Worm (Caenorhabditis elegans) whole organism, late embryonic: ENCODE data around the gene nhr-16.
A peak's percentile ranks its signal among the peaks of the same experiment; 100 is the strongest.

ENCODE experiments used
- C08G9.2 ChIP-seq: sonication (generic microtip); optimal IDR thresholded peaks from 2 replicates; lab custom pipeline; 2016; ENCODE audit warnings: mild to moderate bottlenecking, missing genetic modification characterization, moderate library complexity, missing compliant biosample characterization
- C38D4.7 ChIP-seq: fragments of 200-800 bp; sonication (Bioruptor generic); optimal IDR thresholded peaks from 2 replicates; lab custom pipeline; 2018; ENCODE audit warnings: mild to moderate bottlenecking, missing genetic modification characterization, moderate library complexity, missing compliant biosample characterization
- T23F11.4 ChIP-seq: fragments of 200-800 bp; sonication (Bioruptor generic); optimal IDR thresholded peaks from 2 replicates; lab custom pipeline; 2018; ENCODE audit warnings: mild to moderate bottlenecking, missing genetic modification characterization, missing compliant biosample characterization
- ahr-1 ChIP-seq: sonication (generic microtip); optimal IDR thresholded peaks from 2 replicates; lab custom pipeline; 2016; ENCODE audit warnings: missing genetic modification characterization, missing compliant biosample characterization
- ceh-19 ChIP-seq: fragments of 200-800 bp; sonication (Bioruptor generic); optimal IDR thresholded peaks from 2 replicates; lab custom pipeline; 2018; ENCODE audit warnings: mild to moderate bottlenecking, missing genetic modification characterization, missing compliant biosample characterization
- ceh-2 ChIP-seq: sonication (generic microtip); optimal IDR thresholded peaks from 2 replicates; lab custom pipeline; 2016; ENCODE audit warnings: missing genotype, missing genetic modification characterization, missing compliant biosample characterization
- ceh-22 ChIP-seq: sonication (generic microtip); optimal IDR thresholded peaks from 2 replicates; lab custom pipeline; 2017; ENCODE audit warnings: missing biosample characterization, missing genetic modification characterization
- ceh-24 ChIP-seq: sonication (generic microtip); optimal IDR thresholded peaks from 2 replicates; lab custom pipeline; 2016; ENCODE audit warnings: mild to moderate bottlenecking, missing genetic modification characterization, missing compliant biosample characterization
- ceh-31 ChIP-seq: sonication (generic microtip); optimal IDR thresholded peaks from 2 replicates; lab custom pipeline; 2016; ENCODE audit warnings: missing genetic modification characterization, missing compliant biosample characterization
- ceh-45 ChIP-seq: fragments of 200-800 bp; sonication (Bioruptor generic); IDR thresholded peaks from 2 replicates; pipeline ENCODE4 v1.3.6; 2022; ENCODE audit warnings: missing genetic modification reagents, missing genetic modification characterization, missing compliant biosample characterization
- ceh-6 ChIP-seq: fragments of 200-800 bp; sonication (Bioruptor generic); optimal IDR thresholded peaks from 2 replicates; lab custom pipeline; 2018; ENCODE audit warnings: mild to moderate bottlenecking, missing genetic modification characterization, missing compliant biosample characterization
- dmd-4 ChIP-seq: sonication (generic microtip); optimal IDR thresholded peaks from 2 replicates; lab custom pipeline; 2016; ENCODE audit warnings: borderline replicate concordance, missing genetic modification characterization, missing compliant biosample characterization
- elt-2 ChIP-seq: sonication (generic microtip); optimal IDR thresholded peaks from 2 replicates; lab custom pipeline; 2016; ENCODE audit warnings: missing genetic modification reagents, missing genetic modification characterization, missing compliant biosample characterization
- elt-4 ChIP-seq: sonication (generic microtip); optimal IDR thresholded peaks from 2 replicates; lab custom pipeline; 2016; ENCODE audit warnings: missing genetic modification characterization, missing compliant biosample characterization
- ets-4 ChIP-seq: sonication (generic microtip); optimal IDR thresholded peaks from 2 replicates; lab custom pipeline; 2016; ENCODE audit warnings: missing genetic modification characterization, missing compliant biosample characterization
- fkh-6 ChIP-seq: sonication (generic microtip); optimal IDR thresholded peaks from 2 replicates; lab custom pipeline; 2016; ENCODE audit warnings: missing genetic modification characterization, missing compliant biosample characterization
- gmeb-2 ChIP-seq: sonication (generic microtip); optimal IDR thresholded peaks from 2 replicates; lab custom pipeline; 2016; ENCODE audit warnings: missing genetic modification characterization, inconsistent platforms, missing compliant biosample characterization
- hlh-15 ChIP-seq: sonication (generic microtip); optimal IDR thresholded peaks from 2 replicates; lab custom pipeline; 2016; ENCODE audit warnings: missing genetic modification characterization, missing compliant biosample characterization
- hlh-6 ChIP-seq: sonication (generic microtip); optimal IDR thresholded peaks from 2 replicates; lab custom pipeline; 2016; ENCODE audit warnings: missing genotype, missing genetic modification characterization, missing compliant biosample characterization
- lin-11 ChIP-seq: fragments of 200-800 bp; sonication (Bioruptor generic); optimal IDR thresholded peaks from 2 replicates; lab custom pipeline; 2018; ENCODE audit warnings: mild to moderate bottlenecking, missing genetic modification characterization, missing compliant biosample characterization
- madf-2 ChIP-seq: sonication (generic microtip); optimal IDR thresholded peaks from 2 replicates; lab custom pipeline; 2017; ENCODE audit warnings: missing genetic modification characterization, missing compliant biosample characterization
- nfya-1 ChIP-seq: sonication (generic microtip); optimal IDR thresholded peaks from 2 replicates; lab custom pipeline; 2017; ENCODE audit warnings: missing genetic modification characterization, mild to moderate bottlenecking, missing compliant biosample characterization, antibody characterized with exemption, moderate library complexity
- nhr-11 ChIP-seq: fragments of 150-350 bp; optimal IDR thresholded peaks from 2 replicates; lab custom pipeline; 2014; ENCODE audit warnings: missing biosample characterization, missing genetic modification characterization
- nhr-232 ChIP-seq: sonication (generic microtip); optimal IDR thresholded peaks from 2 replicates; lab custom pipeline; 2016; ENCODE audit warnings: missing genetic modification characterization, missing compliant biosample characterization
- pat-9 ChIP-seq: fragments of 200-800 bp; sonication (Bioruptor generic); optimal IDR thresholded peaks from 2 replicates; lab custom pipeline; 2018; ENCODE audit warnings: mild to moderate bottlenecking, missing genetic modification characterization, moderate library complexity, missing compliant biosample characterization
- pax-1 ChIP-seq: fragments of 150-350 bp; optimal IDR thresholded peaks from 2 replicates; lab custom pipeline; 2014; ENCODE audit warnings: missing biosample characterization, missing genetic modification characterization
- pqm-1 ChIP-seq: sonication (generic microtip); optimal IDR thresholded peaks from 2 replicates; lab custom pipeline; 2016; ENCODE audit warnings: missing genetic modification characterization, missing compliant biosample characterization
- rnt-1 ChIP-seq: sonication (generic microtip); optimal IDR thresholded peaks from 2 replicates; lab custom pipeline; 2016; ENCODE audit warnings: missing genetic modification characterization, missing compliant biosample characterization
- sox-4 ChIP-seq: sonication (generic microtip); optimal IDR thresholded peaks from 2 replicates; lab custom pipeline; 2017; ENCODE audit warnings: mild to moderate bottlenecking, missing genetic modification characterization, inconsistent platforms, missing compliant biosample characterization
- syd-9 ChIP-seq: sonication (generic microtip); optimal IDR thresholded peaks from 2 replicates; lab custom pipeline; 2016; ENCODE audit warnings: mild to moderate bottlenecking, missing genetic modification characterization, moderate library complexity, missing compliant biosample characterization
- unc-3 ChIP-seq, 2 experiments: fragments of 200-800 bp in 1 of 2; sonication (Bioruptor generic) in 1 of 2; sonication (generic microtip) in 1 of 2; conservative IDR thresholded peaks in 1 of 2; optimal IDR thresholded peaks in 1 of 2; 2 replicates each; pipeline versions ENCODE4 v1.3.6 to Lab custom; 2016 to 2022; ENCODE audit warnings: missing compliant biosample characterization in 2 of 2, missing genetic modification characterization in 2 of 2, missing genetic modification reagents in 1 of 2
- unc-42 ChIP-seq: sonication (generic microtip); optimal IDR thresholded peaks from 2 replicates; lab custom pipeline; 2016; ENCODE audit warnings: missing genotype, missing genetic modification characterization, missing compliant biosample characterization
- unc-55 ChIP-seq: sonication (generic microtip); optimal IDR thresholded peaks from 2 replicates; lab custom pipeline; 2017; ENCODE audit warnings: missing biosample characterization, missing genetic modification reagents, missing genetic modification characterization
- unc-86 ChIP-seq: sonication (generic microtip); optimal IDR thresholded peaks from 2 replicates; lab custom pipeline; 2016; ENCODE audit warnings: missing genetic modification characterization, missing compliant biosample characterization

nhr-16 gene

DNA sequence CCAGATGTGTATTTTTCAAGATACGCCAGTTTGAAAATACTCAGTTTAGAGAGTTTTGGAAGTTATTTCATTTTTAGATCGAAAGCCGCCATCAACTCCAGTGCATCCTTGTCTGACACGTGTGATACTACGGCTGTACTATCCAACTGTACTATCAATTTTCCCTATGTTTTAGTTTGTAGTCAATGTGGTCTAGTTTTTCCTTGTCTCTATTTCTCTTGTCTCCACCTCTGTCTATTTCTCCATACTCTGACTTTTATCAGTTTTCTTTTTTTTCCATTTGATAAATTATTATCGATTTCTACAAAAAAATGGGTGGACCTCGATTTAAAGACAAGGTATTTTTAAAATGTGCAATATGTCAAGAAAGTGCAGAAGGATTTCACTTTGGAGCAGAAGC lies at the start of gene nhr-16:
nhr-16 (plus strand) TSS at position 205 of the 400 bp plus-strand sequence.
- TF ChIP-seq elt-2 (tag; lab: Kevin White, UChicago): peak; percentile 43
- TF ChIP-seq lin-11 (tag; lab: Kevin White, UChicago): no peak

DNA sequence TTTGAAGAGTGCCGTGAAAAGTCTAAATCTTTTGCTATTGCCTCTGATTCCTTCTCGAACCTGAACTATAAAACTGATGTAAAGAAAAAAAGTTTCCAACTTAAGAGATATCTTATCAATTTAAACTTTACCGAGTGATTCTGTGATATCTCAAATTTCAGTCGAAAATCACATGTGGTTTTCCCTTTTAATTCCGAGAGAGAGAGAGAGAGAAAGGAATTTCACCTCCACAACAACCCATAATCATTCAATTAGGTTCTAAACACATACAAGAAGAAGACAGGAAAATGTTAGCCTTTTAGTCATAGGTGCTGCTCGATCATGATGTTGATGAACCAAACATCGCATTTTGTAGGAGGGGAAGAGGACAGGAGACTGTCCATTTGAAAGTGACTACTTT lies 47.5 kb upstream of the nhr-16 start:
- TF ChIP-seq pat-9 (tag; lab: Kevin White, UChicago) (no peak), pqm-1 (tag; lab: Kevin White, UChicago) (no peak), madf-2 (tag; lab: Kevin White, UChicago) (no peak), elt-2 (tag; lab: Kevin White, UChicago) (no peak), C08G9.2 (tag; lab: Kevin White, UChicago) (no peak), C38D4.7 (GFP tag; lab: Kevin White, UChicago) (no peak), ceh-2 (tag; lab: Kevin White, UChicago) (no peak), unc-42 (no peak), unc-3 (GFP tag; conservative IDR thresholded peaks at IDR 0.05; lab: Robert Waterston, UW) (no peak), unc-3 (tag; optimal IDR thresholded peaks at IDR 0.05; lab: Kevin White, UChicago) (no peak), pax-1 (tag; lab: Kevin White, UChicago) (no peak), ets-4 (no peak), hlh-6 (tag; lab: Kevin White, UChicago) (no peak), sox-4 (no peak)

- peak; percentile 82 for TF ChIP-seq fkh-6 (tag; lab: Kevin White, UChicago)
- TF ChIP-seq nhr-11 (tag; lab: Kevin White, UChicago): no peak
- no peak for TF ChIP-seq madf-2 (tag; lab: Kevin White, UChicago)
- no peak for TF ChIP-seq ceh-24 (tag; lab: Kevin White, UChicago)
- TF ChIP-seq, all 69 proteins: peak for 1
Observed at ce11 chrII:4392526-4393057, 46.0 kb upstream of the nhr-16 start, which contains the start of gene mlt-7. mlt-7 (plus strand) TSS chrII:4393007.

DNA sequence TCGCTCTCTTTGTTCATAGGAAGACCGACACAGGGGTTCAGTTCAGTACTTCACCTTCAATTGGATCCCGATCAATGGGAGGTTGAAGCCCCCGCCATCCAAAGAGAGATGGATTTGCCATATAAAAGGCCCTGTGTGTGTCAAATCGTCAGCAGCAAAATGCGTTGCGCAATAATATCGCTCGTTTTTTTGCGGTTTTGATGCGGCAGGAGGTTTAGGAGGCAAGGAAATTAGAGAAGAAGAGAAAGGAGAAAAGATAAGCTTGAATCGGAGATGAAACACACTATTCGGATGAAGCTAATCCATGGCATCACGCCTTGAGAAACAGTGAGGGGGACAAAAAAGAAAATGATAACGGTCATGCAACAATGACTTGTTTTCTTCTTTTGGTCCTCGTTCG lies 44.2 kb upstream of the nhr-16 start:
- TF ChIP-seq hlh-15 (tag; lab: Kevin White, UChicago) (no peak), ceh-31 (tag; lab: Kevin White, UChicago) (no peak), fkh-6 (tag; lab: Kevin White, UChicago) (peak; percentile 67), rnt-1 (peak; percentile 25), unc-55 (no peak), syd-9 (tag; lab: Kevin White, UChicago) (no peak), sox-4 (no peak), ceh-19 (GFP tag; lab: Kevin White, UChicago) (no peak), unc-86 (tag; lab: Kevin White, UChicago) (no peak)

DNA sequence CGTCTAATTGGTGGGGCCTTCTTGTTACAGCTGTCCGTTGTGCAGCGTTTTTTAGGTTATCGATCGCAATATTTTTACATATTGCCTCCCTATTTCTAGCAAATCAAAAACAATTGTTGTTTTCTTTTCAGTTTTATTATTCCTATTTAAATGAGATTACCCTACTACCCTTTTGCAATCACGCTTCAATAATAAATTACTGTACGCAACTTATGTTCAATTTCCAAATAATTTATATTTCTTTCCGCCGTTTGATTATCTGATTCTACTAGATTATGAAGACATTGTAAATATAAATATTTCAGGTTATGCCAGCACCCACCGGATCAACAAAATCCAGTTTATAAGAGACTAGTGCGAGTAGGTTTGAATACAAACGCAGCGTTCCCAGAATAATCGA lies 33.2 kb upstream of the nhr-16 start, which contains the start of gene ZK430.5:
ZK430.5 (plus strand) TSS at position 301 of the 400 bp plus-strand sequence.
- TF ChIP-seq T23F11.4 (GFP tag; lab: Kevin White, UChicago) (no peak), pat-9 (tag; lab: Kevin White, UChicago) (no peak), ceh-22 (tag; lab: Kevin White, UChicago) (no peak), elt-4 (tag; lab: Kevin White, UChicago) (no peak), ceh-45 (GFP tag; lab: Robert Waterston, UW) (no peak), hlh-15 (tag; lab: Kevin White, UChicago) (no peak), dmd-4 (tag; lab: Kevin White, UChicago) (no peak), ceh-6 (GFP tag; lab: Kevin White, UChicago) (no peak), pqm-1 (tag; lab: Kevin White, UChicago) (no peak), C38D4.7 (GFP tag; lab: Kevin White, UChicago) (no peak), sox-4 (no peak), nfya-1 (no peak), ahr-1 (tag; lab: Kevin White, UChicago) (no peak), nhr-232 (tag; lab: Kevin White, UChicago) (no peak), unc-55 (no peak), gmeb-2 (tag; lab: Kevin White, UChicago) (no peak), unc-42 (no peak)
